Worm (Caenorhabditis elegans): Measurements from ENCODE around the gene F53F4.7.

ce11 chrV:13627103-13627623, 13.4 kb upstream of the F53F4.7 start, which contains the start of gene sde-2:
- TF ChIP-seq ztf-4 (tag; optimal IDR thresholded peaks at IDR 0.05) (no peak), skn-1 (tag; optimal IDR thresholded peaks at IDR 0.05) (no peak), nhr-237 (tag; optimal IDR thresholded peaks at IDR 0.05) (no peak), ama-1 (optimal IDR thresholded peaks at IDR 0.05) (no peak), jun-1 (tag; optimal IDR thresholded peaks at IDR 0.05) (no peak), nhr-11 (tag; optimal IDR thresholded peaks at IDR 0.05) (no peak)

Measured in whole organism, L3 larva.